Worm (Caenorhabditis elegans) whole organism, mixed stage, embryonic: ENCODE measurements around the gene C46G7.2.

Source experiments
- M03D4.4 ChIP-seq: sonication (generic microtip); optimal IDR thresholded peaks from 2 replicates; lab custom pipeline; 2017; ENCODE audit warnings: mild to moderate bottlenecking, missing genetic modification characterization, missing compliant biosample characterization
- bed-3 ChIP-seq: fragments of 200-800 bp; sonication (Bioruptor generic); optimal IDR thresholded peaks from 3 replicates; lab custom pipeline; 2018; ENCODE audit warnings: mild to moderate bottlenecking, missing genetic modification characterization, moderate library complexity, missing compliant biosample characterization
- blmp-1 ChIP-seq: fragments of 150-350 bp; optimal IDR thresholded peaks from 2 replicates; lab custom pipeline; 2014; ENCODE audit warnings: missing biosample characterization, missing genetic modification characterization
- ceh-39 ChIP-seq: fragments of 150-350 bp; optimal IDR thresholded peaks from 2 replicates; lab custom pipeline; 2014; ENCODE audit warnings: missing biosample characterization, missing genetic modification characterization
- ceh-43 ChIP-seq: fragments of 200-800 bp; sonication (Bioruptor generic); optimal IDR thresholded peaks from 2 replicates; lab custom pipeline; 2018; ENCODE audit warnings: mild to moderate bottlenecking, missing genetic modification characterization, moderate library complexity, missing compliant biosample characterization
- ceh-83 ChIP-seq: fragments of 200-800 bp; sonication (Bioruptor generic); optimal IDR thresholded peaks from 2 replicates; lab custom pipeline; 2018; ENCODE audit warnings: mild to moderate bottlenecking, missing genetic modification characterization, missing compliant biosample characterization
- ces-1 ChIP-seq: fragments of 150-350 bp; optimal IDR thresholded peaks from 2 replicates; lab custom pipeline; 2014; ENCODE audit warnings: missing biosample characterization, missing genetic modification reagents, missing genetic modification characterization
- cnd-1 ChIP-seq: fragments of 200-800 bp; sonication (Bioruptor generic); optimal IDR thresholded peaks from 2 replicates; lab custom pipeline; 2018; ENCODE audit warnings: mild to moderate bottlenecking, missing genetic modification characterization, missing compliant biosample characterization
- elt-1 ChIP-seq: sonication (generic microtip); optimal IDR thresholded peaks from 2 replicates; lab custom pipeline; 2017; ENCODE audit warnings: missing genetic modification characterization, mild to moderate bottlenecking, missing compliant biosample characterization, antibody characterized with exemption, moderate library complexity, borderline replicate concordance; ENCODE audit not compliant: insufficient read depth
- elt-3 ChIP-seq: fragments of 150-350 bp; optimal IDR thresholded peaks from 2 replicates; lab custom pipeline; 2014; ENCODE audit warnings: missing biosample characterization, missing genetic modification characterization
- flh-1 ChIP-seq: fragments of 200-800 bp; sonication (Bioruptor generic); optimal IDR thresholded peaks from 2 replicates; lab custom pipeline; 2018; ENCODE audit warnings: mild to moderate bottlenecking, missing genetic modification characterization, moderate library complexity, missing compliant biosample characterization
- ham-2 ChIP-seq: fragments of 200-800 bp; sonication (Bioruptor generic); optimal IDR thresholded peaks from 2 replicates; lab custom pipeline; 2018; ENCODE audit warnings: mild to moderate bottlenecking, missing genetic modification characterization, missing compliant biosample characterization
- hlh-1 ChIP-seq: fragments of 150-350 bp; optimal IDR thresholded peaks from 2 replicates; lab custom pipeline; 2014; ENCODE audit warnings: missing biosample characterization, missing genetic modification reagents, missing genetic modification characterization
- lin-13 ChIP-seq: fragments of 150-350 bp; optimal IDR thresholded peaks from 2 replicates; lab custom pipeline; 2014; ENCODE audit warnings: missing biosample characterization, missing genetic modification characterization
- lin-32 ChIP-seq: fragments of 200-800 bp; sonication (Bioruptor generic); optimal IDR thresholded peaks from 2 replicates; lab custom pipeline; 2018; ENCODE audit warnings: mild to moderate bottlenecking, missing genetic modification characterization, missing compliant biosample characterization
- lsy-2 ChIP-seq: fragments of 150-350 bp; optimal IDR thresholded peaks from 2 replicates; lab custom pipeline; 2014; ENCODE audit warnings: missing biosample characterization, missing genetic modification characterization
- mab-5 ChIP-seq: fragments of 150-350 bp; optimal IDR thresholded peaks from 2 replicates; lab custom pipeline; 2014; ENCODE audit warnings: missing biosample characterization, missing genetic modification characterization
- mep-1 ChIP-seq: fragments of 150-350 bp; optimal IDR thresholded peaks from 2 replicates; lab custom pipeline; 2017; ENCODE audit warnings: missing biosample characterization, missing genetic modification reagents, missing genetic modification characterization, inconsistent platforms
- mls-2 ChIP-seq: sonication (generic microtip); optimal IDR thresholded peaks from 2 replicates; lab custom pipeline; 2016; ENCODE audit warnings: mild to moderate bottlenecking, missing genetic modification characterization, moderate library complexity, missing compliant biosample characterization
- nhr-12 ChIP-seq: fragments of 150-350 bp; optimal IDR thresholded peaks from 2 replicates; lab custom pipeline; 2014; ENCODE audit warnings: missing biosample characterization, missing genetic modification characterization
- nhr-2 ChIP-seq: fragments of 150-350 bp; optimal IDR thresholded peaks from 2 replicates; lab custom pipeline; 2014; ENCODE audit warnings: missing biosample characterization, missing genetic modification characterization
- nhr-237 ChIP-seq: fragments of 150-350 bp; optimal IDR thresholded peaks from 2 replicates; lab custom pipeline; 2014; ENCODE audit warnings: missing biosample characterization, missing genetic modification characterization
- nhr-28 ChIP-seq: fragments of 150-350 bp; optimal IDR thresholded peaks from 2 replicates; lab custom pipeline; 2014; ENCODE audit warnings: missing biosample characterization, missing genetic modification characterization
- nhr-76 ChIP-seq: sonication (generic microtip); optimal IDR thresholded peaks from 2 replicates; lab custom pipeline; 2017; ENCODE audit warnings: missing biosample characterization, missing genetic modification characterization
- sem-2 ChIP-seq: fragments of 200-800 bp; sonication (Bioruptor generic); optimal IDR thresholded peaks from 2 replicates; lab custom pipeline; 2018; ENCODE audit warnings: mild to moderate bottlenecking, missing genetic modification characterization, missing compliant biosample characterization
- snpc-4 ChIP-seq: fragments of 150-350 bp; optimal IDR thresholded peaks from 2 replicates; lab custom pipeline; 2014; ENCODE audit warnings: missing biosample characterization, missing genetic modification characterization
- sptf-1 ChIP-seq: sonication (generic microtip); optimal IDR thresholded peaks from 2 replicates; lab custom pipeline; 2017; ENCODE audit warnings: mild to moderate bottlenecking, missing genetic modification characterization, moderate library complexity, missing compliant biosample characterization
- tbx-8 ChIP-seq: fragments of 200-800 bp; sonication (Bioruptor generic); optimal IDR thresholded peaks from 2 replicates; lab custom pipeline; 2018; ENCODE audit warnings: mild to moderate bottlenecking, missing genetic modification characterization, moderate library complexity, missing compliant biosample characterization
- unc-120 ChIP-seq: sonication (generic microtip); optimal IDR thresholded peaks from 2 replicates; lab custom pipeline; 2017; ENCODE audit warnings: missing genetic modification characterization, missing compliant biosample characterization; ENCODE audit not compliant: poor library complexity, severe bottlenecking
- unc-39 ChIP-seq: fragments of 150-350 bp; optimal IDR thresholded peaks from 2 replicates; lab custom pipeline; 2014; ENCODE audit warnings: missing biosample characterization, missing genetic modification characterization
- unc-62 ChIP-seq: fragments of 150-350 bp; optimal IDR thresholded peaks from 2 replicates; lab custom pipeline; 2014; ENCODE audit warnings: missing biosample characterization, missing genetic modification reagents, missing genetic modification characterization
- zip-8 ChIP-seq: fragments of 150-350 bp; optimal IDR thresholded peaks from 2 replicates; lab custom pipeline; 2014; ENCODE audit warnings: missing biosample characterization, missing genetic modification characterization
- ztf-11 ChIP-seq: fragments of 150-350 bp; optimal IDR thresholded peaks from 2 replicates; lab custom pipeline; 2014; ENCODE audit warnings: missing biosample characterization, missing genetic modification characterization

C46G7.2 gene

ce11 chrIV:6035113-6035512 lies 20.1 kb downstream of the C46G7.2 start:
- no peak for TF ChIP-seq lin-13
- no peak for TF ChIP-seq snpc-4 (tag; lab: Kevin White, UChicago)
- no peak for TF ChIP-seq unc-62 (GFP tag; lab: Kevin White, UChicago)
- no peak for TF ChIP-seq ceh-43 (GFP tag; lab: Kevin White, UChicago)
- TF ChIP-seq ceh-39 (tag; lab: Kevin White, UChicago), result no peak
- TF ChIP-seq cnd-1 (tag; lab: Kevin White, UChicago), result no peak
- TF ChIP-seq unc-39 (tag; lab: Kevin White, UChicago), result no peak
- no peak for TF ChIP-seq lsy-2 (tag; lab: Kevin White, UChicago)
- no peak for TF ChIP-seq M03D4.4 (tag; lab: Kevin White, UChicago)
- TF ChIP-seq zip-8 (tag; lab: Kevin White, UChicago), result no peak
- no peak for TF ChIP-seq nhr-28
- TF ChIP-seq mep-1 (tag; lab: Kevin White, UChicago), result no peak
- TF ChIP-seq bed-3, result no peak
- no peak for TF ChIP-seq tbx-8 (GFP tag; lab: Kevin White, UChicago)
- TF ChIP-seq ztf-11 (tag; lab: Kevin White, UChicago), result no peak
- TF ChIP-seq nhr-76 (tag; lab: Kevin White, UChicago), result no peak
- no peak for TF ChIP-seq mls-2 (tag; lab: Kevin White, UChicago)
- no peak for TF ChIP-seq ham-2 (GFP tag; lab: Kevin White, UChicago)
- TF ChIP-seq ces-1 (GFP tag; lab: Kevin White, UChicago), result no peak

- TF ChIP-seq lin-13 (no peak), nhr-237 (tag; lab: Kevin White, UChicago) (no peak), lin-32 (GFP tag; lab: Kevin White, UChicago) (no peak), ces-1 (GFP tag; lab: Kevin White, UChicago) (no peak), sem-2 (GFP tag; lab: Kevin White, UChicago) (no peak), M03D4.4 (tag; lab: Kevin White, UChicago) (no peak), zip-8 (tag; lab: Kevin White, UChicago) (no peak), elt-1 (tag; lab: Kevin White, UChicago) (no peak), nhr-12 (tag; lab: Kevin White, UChicago) (no peak), nhr-2 (tag; lab: Kevin White, UChicago) (no peak), ztf-11 (tag; lab: Kevin White, UChicago) (no peak), ceh-83 (GFP tag; lab: Kevin White, UChicago) (no peak), sptf-1 (tag; lab: Kevin White, UChicago) (no peak), mab-5 (no peak), nhr-28 (no peak), unc-120 (tag; lab: Kevin White, UChicago) (no peak), tbx-8 (GFP tag; lab: Kevin White, UChicago) (no peak)
Measured at ce11 chrIV:6040676-6041075, 25.7 kb downstream of the C46G7.2 start, which contains the start of gene kcc-2. TSS of gene kcc-2 (plus strand) at chrIV:6040976.

ce11 chrIV:6047164-6047727 lies 32.3 kb downstream of the C46G7.2 start:
- TF ChIP-seq flh-1 (GFP tag; lab: Kevin White, UChicago) (no peak), ces-1 (GFP tag; lab: Kevin White, UChicago) (peak; percentile 16), unc-62 (GFP tag; lab: Kevin White, UChicago) (no peak)

- TF ChIP-seq elt-1 (tag; lab: Kevin White, UChicago), result no peak
- no peak for TF ChIP-seq hlh-1 (tag; lab: Kevin White, UChicago)
- no peak for TF ChIP-seq unc-62 (GFP tag; lab: Kevin White, UChicago)
- no peak for TF ChIP-seq ces-1 (GFP tag; lab: Kevin White, UChicago)
- no peak for TF ChIP-seq ceh-43 (GFP tag; lab: Kevin White, UChicago)
- no peak for TF ChIP-seq sptf-1 (tag; lab: Kevin White, UChicago)
- no peak for TF ChIP-seq cnd-1 (tag; lab: Kevin White, UChicago)
- TF ChIP-seq ham-2 (GFP tag; lab: Kevin White, UChicago), result no peak
- no peak for TF ChIP-seq nhr-76 (tag; lab: Kevin White, UChicago)
- TF ChIP-seq sem-2 (GFP tag; lab: Kevin White, UChicago), result no peak
- no peak for TF ChIP-seq blmp-1 (tag; lab: Kevin White, UChicago)
- TF ChIP-seq lsy-2 (tag; lab: Kevin White, UChicago), result no peak
- no peak for TF ChIP-seq elt-3 (tag; lab: Kevin White, UChicago)
- TF ChIP-seq bed-3, result no peak
- no peak for TF ChIP-seq mep-1 (tag; lab: Kevin White, UChicago)
- no peak for TF ChIP-seq zip-8 (tag; lab: Kevin White, UChicago)
- TF ChIP-seq mls-2 (tag; lab: Kevin White, UChicago), result no peak
- TF ChIP-seq nhr-237 (tag; lab: Kevin White, UChicago), result no peak
- no peak for TF ChIP-seq lin-13
- TF ChIP-seq unc-120 (tag; lab: Kevin White, UChicago), result no peak
Measured at ce11 chrIV:6048462-6048861, 33.5 kb downstream of the C46G7.2 start.
